Fruit fly (Drosophila melanogaster): ENCODE measurements around the gene ssp6.
A peak's percentile ranks its signal among the peaks of the same experiment; 100 is the strongest.

The ssp6 gene

dm6 chr3L:6052021-6052420 lies 24.5 kb upstream of the ssp6 start, which contains the start of gene Jon65Aii:
TSS of gene Jon65Aii (plus strand) at chr3L:6052321.
- TF ChIP-seq CG8301 (tag; optimal IDR thresholded peaks at IDR 0.05) (no peak), CG15710 (tag; optimal IDR thresholded peaks at IDR 0.05) (no peak), CG17806 (tag; optimal IDR thresholded peaks at IDR 0.05) (no peak), CG4496 (GFP tag; IDR thresholded peaks at IDR 0.05) (no peak), D1 (tag; optimal IDR thresholded peaks at IDR 0.05) (no peak)

dm6 chr3L:6054343-6054742 lies 22.2 kb upstream of the ssp6 start, which contains the start of gene Jon65Ai:
TSS of gene Jon65Ai (minus strand) at chr3L:6054443.
- TF ChIP-seq CG14655 (GFP tag; optimal IDR thresholded peaks at IDR 0.05): no peak
- no peak for TF ChIP-seq CG15710 (tag; optimal IDR thresholded peaks at IDR 0.05)
- no peak for TF ChIP-seq CG8159 (tag; optimal IDR thresholded peaks at IDR 0.05)
- no peak for TF ChIP-seq CG32121 (GFP tag; IDR thresholded peaks at IDR 0.05)
- no peak for TF ChIP-seq CG8301 (tag; optimal IDR thresholded peaks at IDR 0.05)
- no peak for TF ChIP-seq fd96Ca (GFP tag; IDR thresholded peaks at IDR 0.05)
- no peak for TF ChIP-seq CG9948 (tag; optimal IDR thresholded peaks at IDR 0.05)
- no peak for TF ChIP-seq CG10348 (GFP tag; IDR thresholded peaks at IDR 0.05)
- TF ChIP-seq CG13204 (GFP tag; optimal IDR thresholded peaks at IDR 0.05): no peak
- no peak for TF ChIP-seq D1 (tag; optimal IDR thresholded peaks at IDR 0.05)
- no peak for TF ChIP-seq gl (tag; optimal IDR thresholded peaks at IDR 0.05)
- TF ChIP-seq CG17806 (tag; optimal IDR thresholded peaks at IDR 0.05): no peak

- TF ChIP-seq Pif1A (GFP tag; optimal IDR thresholded peaks at IDR 0.05) (no peak), CG14655 (GFP tag; optimal IDR thresholded peaks at IDR 0.05) (no peak)
Measured at dm6 chr3L:6054803-6055202, 21.7 kb upstream of the ssp6 start, which contains the start of gene tant. TSS of gene tant (plus strand) at chr3L:6055136.

- TF ChIP-seq CG8159 (tag; optimal IDR thresholded peaks at IDR 0.05) (peak; percentile 7), Pif1A (GFP tag; optimal IDR thresholded peaks at IDR 0.05) (no peak), EcR (GFP tag; optimal IDR thresholded peaks at IDR 0.05) (no peak), Pif1B (GFP tag; optimal IDR thresholded peaks at IDR 0.05) (no peak), rn (GFP tag; IDR thresholded peaks at IDR 0.05) (no peak), CG32121 (GFP tag; IDR thresholded peaks at IDR 0.05) (no peak), CG10348 (GFP tag; IDR thresholded peaks at IDR 0.05) (no peak), CG13204 (GFP tag; optimal IDR thresholded peaks at IDR 0.05) (no peak), CG34367 (tag; optimal IDR thresholded peaks at IDR 0.05) (peak; percentile 52), fd96Ca (GFP tag; IDR thresholded peaks at IDR 0.05) (no peak), Ets98B (GFP tag; IDR thresholded peaks at IDR 0.05) (no peak), D1 (tag; optimal IDR thresholded peaks at IDR 0.05) (no peak), CG17806 (tag; optimal IDR thresholded peaks at IDR 0.05) (no peak), CG9948 (tag; optimal IDR thresholded peaks at IDR 0.05) (no peak), Snoo (tag; optimal IDR thresholded peaks at IDR 0.05) (peak; percentile 13), gl (tag; optimal IDR thresholded peaks at IDR 0.05) (no peak), CG8301 (tag; optimal IDR thresholded peaks at IDR 0.05) (no peak), CG14655 (GFP tag; optimal IDR thresholded peaks at IDR 0.05) (no peak), CG4496 (GFP tag; IDR thresholded peaks at IDR 0.05) (0 out of 3 replicates have a peak, but pooled peaks have one; percentile 34), CG12605 (GFP tag; IDR thresholded peaks at IDR 0.05) (no peak), CG15710 (tag; optimal IDR thresholded peaks at IDR 0.05) (no peak)
Measured at dm6 chr3L:6059062-6059708, 17.3 kb upstream of the ssp6 start, which contains the start of gene CG6592. TSS of gene CG6592 (plus strand) at chr3L:6059658.

- no peak for TF ChIP-seq CG15710 (tag; optimal IDR thresholded peaks at IDR 0.05)
- no peak for TF ChIP-seq CG9948 (tag; optimal IDR thresholded peaks at IDR 0.05)
- no peak for TF ChIP-seq Snoo (tag; optimal IDR thresholded peaks at IDR 0.05)
- no peak for TF ChIP-seq gl (tag; optimal IDR thresholded peaks at IDR 0.05)
- no peak for TF ChIP-seq Ets98B (GFP tag; IDR thresholded peaks at IDR 0.05)
- no peak for TF ChIP-seq D1 (tag; optimal IDR thresholded peaks at IDR 0.05)
Measured at dm6 chr3L:6062860-6063607, 13.5 kb upstream of the ssp6 start, which contains the start of gene CG10472. TSS of gene CG10472 (minus strand) at chr3L:6062910.

- TF ChIP-seq gl (tag; optimal IDR thresholded peaks at IDR 0.05) (no peak), CG4496 (GFP tag; IDR thresholded peaks at IDR 0.05) (peak; percentile 54), Snoo (tag; optimal IDR thresholded peaks at IDR 0.05) (peak; percentile 28), CG15710 (tag; optimal IDR thresholded peaks at IDR 0.05) (no peak), CG34367 (tag; optimal IDR thresholded peaks at IDR 0.05) (no peak), EcR (GFP tag; optimal IDR thresholded peaks at IDR 0.05) (no peak), CG8301 (tag; optimal IDR thresholded peaks at IDR 0.05) (no peak), CG12605 (GFP tag; IDR thresholded peaks at IDR 0.05) (no peak), rn (GFP tag; IDR thresholded peaks at IDR 0.05) (no peak), Pif1B (GFP tag; optimal IDR thresholded peaks at IDR 0.05) (no peak), CG10348 (GFP tag; IDR thresholded peaks at IDR 0.05) (no peak), CG14655 (GFP tag; optimal IDR thresholded peaks at IDR 0.05) (no peak), CG17806 (tag; optimal IDR thresholded peaks at IDR 0.05) (no peak), D1 (tag; optimal IDR thresholded peaks at IDR 0.05) (no peak), CG8159 (tag; optimal IDR thresholded peaks at IDR 0.05) (no peak)
Measured at dm6 chr3L:6065881-6066389, 10.6 kb upstream of the ssp6 start, which contains the start of gene CG42269. TSS of gene CG42269 (plus strand) at chr3L:6066296.
